Fruit fly (Drosophila melanogaster): ENCODE results near the gene Dlc90F.

The Dlc90F gene

dm6 chr3R:18261602-18262001, 37.4 kb upstream of the Dlc90F start:
- TF ChIP-seq CG16779 (tag; optimal IDR thresholded peaks at IDR 0.05), result no peak
- no peak for TF ChIP-seq lz (GFP tag; optimal IDR thresholded peaks at IDR 0.05)
- TF ChIP-seq CG7368 (GFP tag; optimal IDR thresholded peaks at IDR 0.05), result no peak
- no peak for TF ChIP-seq achi (GFP tag; optimal IDR thresholded peaks at IDR 0.05)
- no peak for TF ChIP-seq spab (GFP tag; optimal IDR thresholded peaks at IDR 0.05)
- no peak for TF ChIP-seq dsx (GFP tag; optimal IDR thresholded peaks at IDR 0.05; ENCODE audit: poor library complexity, severe bottlenecking)
- TF ChIP-seq Ets96B (tag; optimal IDR thresholded peaks at IDR 0.05), result no peak
- no peak for TF ChIP-seq CG8119 (GFP tag; IDR thresholded peaks at IDR 0.05)
- TF ChIP-seq CG6163 (GFP tag; IDR thresholded peaks at IDR 0.05), result no peak
- TF ChIP-seq CG3919 (GFP tag; optimal IDR thresholded peaks at IDR 0.05), result no peak

- TF ChIP-seq CG1621 (tag; optimal IDR thresholded peaks at IDR 0.05), result no peak
- no peak for TF ChIP-seq CG8119 (GFP tag; IDR thresholded peaks at IDR 0.05)
- no peak for TF ChIP-seq Eip93F (GFP tag; optimal IDR thresholded peaks at IDR 0.05)
- no peak for TF ChIP-seq CG32006 (GFP tag; optimal IDR thresholded peaks at IDR 0.05)
- no peak for TF ChIP-seq CG11762 (GFP tag; optimal IDR thresholded peaks at IDR 0.05; ENCODE audit: insufficient read depth)
- no peak for TF ChIP-seq Smox (GFP tag; optimal IDR thresholded peaks at IDR 0.05)
- TF ChIP-seq CG7368 (GFP tag; optimal IDR thresholded peaks at IDR 0.05), result no peak
- TF ChIP-seq CG15336 (GFP tag; IDR thresholded peaks at IDR 0.05), result no peak
- TF ChIP-seq CG10669 (GFP tag; optimal IDR thresholded peaks at IDR 0.05), result no peak
- no peak for TF ChIP-seq Sox14 (GFP tag; optimal IDR thresholded peaks at IDR 0.05)
- TF ChIP-seq CG8632 (GFP tag; optimal IDR thresholded peaks at IDR 0.05), result no peak
Observed at dm6 chr3R:18265275-18265674, 33.8 kb upstream of the Dlc90F start.

- TF ChIP-seq CG32006 (GFP tag; optimal IDR thresholded peaks at IDR 0.05) (no peak), vri (GFP tag; optimal IDR thresholded peaks at IDR 0.05) (no peak), CG8632 (GFP tag; optimal IDR thresholded peaks at IDR 0.05) (no peak), CG31627 (GFP tag; optimal IDR thresholded peaks at IDR 0.05) (no peak), Eip75B (GFP tag; optimal IDR thresholded peaks at IDR 0.05) (no peak), Hr39 (GFP tag; optimal IDR thresholded peaks at IDR 0.05) (no peak), Sox14 (GFP tag; optimal IDR thresholded peaks at IDR 0.05) (no peak), CG11762 (GFP tag; optimal IDR thresholded peaks at IDR 0.05; ENCODE audit: insufficient read depth) (no peak), Hr38 (GFP tag; optimal IDR thresholded peaks at IDR 0.05) (no peak), Blimp-1 (GFP tag; optimal IDR thresholded peaks at IDR 0.05) (no peak), ss (GFP tag; optimal IDR thresholded peaks at IDR 0.05) (no peak), Gug (GFP tag; IDR thresholded peaks at IDR 0.05) (no peak), fd59A (GFP tag; optimal IDR thresholded peaks at IDR 0.05) (no peak), achi (GFP tag; optimal IDR thresholded peaks at IDR 0.05) (no peak), topi (GFP tag; optimal IDR thresholded peaks at IDR 0.05) (no peak), net (GFP tag; optimal IDR thresholded peaks at IDR 0.05) (no peak), CG3032 (tag; optimal IDR thresholded peaks at IDR 0.05) (no peak), CG6163 (GFP tag; IDR thresholded peaks at IDR 0.05) (no peak), CG11902 (GFP tag; optimal IDR thresholded peaks at IDR 0.05) (no peak)
Observed at dm6 chr3R:18266665-18267064, 32.4 kb upstream of the Dlc90F start.

dm6 chr3R:18267489-18267888, 31.5 kb upstream of the Dlc90F start, which contains the start of gene CG18599:
CG18599 (plus strand) TSS chr3R:18267789.
- TF ChIP-seq CG16779 (tag; optimal IDR thresholded peaks at IDR 0.05) (no peak), Gug (GFP tag; IDR thresholded peaks at IDR 0.05) (no peak), topi (GFP tag; optimal IDR thresholded peaks at IDR 0.05) (no peak), pdm3 (GFP tag; optimal IDR thresholded peaks at IDR 0.05) (no peak), Sox15 (GFP tag; optimal IDR thresholded peaks at IDR 0.05) (no peak), CG8632 (GFP tag; optimal IDR thresholded peaks at IDR 0.05) (no peak), CG6276 (GFP tag; optimal IDR thresholded peaks at IDR 0.05) (no peak), net (GFP tag; optimal IDR thresholded peaks at IDR 0.05) (no peak), CG6808 (GFP tag; optimal IDR thresholded peaks at IDR 0.05) (no peak), CG7368 (GFP tag; optimal IDR thresholded peaks at IDR 0.05) (no peak), cyc (GFP tag; optimal IDR thresholded peaks at IDR 0.05) (no peak), CG11294 (GFP tag; IDR thresholded peaks at IDR 0.05) (no peak), CG4318 (GFP tag; optimal IDR thresholded peaks at IDR 0.05) (no peak)
